Worm (Caenorhabditis elegans): ENCODE measurements around the gene cul-3.

The cul-3 gene

ce11 chrV:155215-155614 lies 22.0 kb upstream of the cul-3 start (continued):
- TF ChIP-seq lin-13 (GFP tag; optimal IDR thresholded peaks at IDR 0.05) (no peak), nhr-77 (tag; optimal IDR thresholded peaks at IDR 0.05) (no peak), lin-15B (tag; optimal IDR thresholded peaks at IDR 0.05) (no peak), dsc-1 (tag; optimal IDR thresholded peaks at IDR 0.05) (peak; percentile 58), nhr-237 (tag; optimal IDR thresholded peaks at IDR 0.05) (no peak), lin-35 (GFP tag; optimal IDR thresholded peaks at IDR 0.05) (peak in 1 of 2 experiments; percentile 40), C34B4.2 (tag; optimal IDR thresholded peaks at IDR 0.05) (no peak), ces-1 (GFP tag; optimal IDR thresholded peaks at IDR 0.05) (no peak), C16A3.4 (tag; optimal IDR thresholded peaks at IDR 0.05) (no peak), ets-5 (GFP tag; IDR thresholded peaks at IDR 0.05) (no peak), lin-14 (GFP tag; optimal IDR thresholded peaks at IDR 0.05) (peak; percentile 73), Y116A8C.19 (tag; optimal IDR thresholded peaks at IDR 0.05; ENCODE audit: borderline replicate concordance) (no peak), lin-39 (tag; optimal IDR thresholded peaks at IDR 0.05) (no peak), nhr-20 (tag; optimal IDR thresholded peaks at IDR 0.05) (peak; percentile 69), pqm-1 (tag; optimal IDR thresholded peaks at IDR 0.05) (no peak), nhr-85 (tag) (peak; percentile 72), hlh-4 (tag; optimal IDR thresholded peaks at IDR 0.05) (no peak), dpl-1 (GFP tag; optimal IDR thresholded peaks at IDR 0.05) (peak in 2 of 3 experiments; percentile 22 to 35), efl-1 (optimal IDR thresholded peaks at IDR 0.05) (peak; percentile 20 to 50), efl-1 (GFP tag; optimal IDR thresholded peaks at IDR 0.05 in 1 of 2) (peak; percentile 26 to 93), fkh-8 (tag; optimal IDR thresholded peaks at IDR 0.05) (no peak), ceh-90 (tag; optimal IDR thresholded peaks at IDR 0.05) (no peak), nhr-71 (tag; optimal IDR thresholded peaks at IDR 0.05) (peak; percentile 62), zag-1 (tag; optimal IDR thresholded peaks at IDR 0.05) (no peak), ceh-63 (GFP tag; optimal IDR thresholded peaks at IDR 0.05) (no peak), nhr-19 (GFP tag; conservative IDR thresholded peaks at IDR 0.05) (peak; percentile 13; the same call in 1 of the 2 replicates), rnt-1 (tag; optimal IDR thresholded peaks at IDR 0.05) (peak; percentile 18), ztf-11 (tag; optimal IDR thresholded peaks at IDR 0.05) (no peak), skn-1 (tag; optimal IDR thresholded peaks at IDR 0.05) (no peak), mab-9 (GFP tag; IDR thresholded peaks at IDR 0.05) (no peak), unc-130 (tag; optimal IDR thresholded peaks at IDR 0.05) (no peak), snu-23 (GFP tag; optimal IDR thresholded peaks at IDR 0.05) (peak; percentile 33), lsy-2 (tag; optimal IDR thresholded peaks at IDR 0.05) (no peak), elt-2 (tag; optimal IDR thresholded peaks at IDR 0.05) (no peak), fos-1 (tag; optimal IDR thresholded peaks at IDR 0.05) (no peak), ceh-8 (GFP tag; optimal IDR thresholded peaks at IDR 0.05) (no peak), egl-13 (tag; optimal IDR thresholded peaks at IDR 0.05) (no peak), ztf-4 (tag; optimal IDR thresholded peaks at IDR 0.05) (no peak), nhr-11 (tag; optimal IDR thresholded peaks at IDR 0.05) (no peak), nhr-90 (tag; optimal IDR thresholded peaks at IDR 0.05; ENCODE audit: poor library complexity) (peak; percentile 33), sox-4 (tag; optimal IDR thresholded peaks at IDR 0.05) (no peak), tbx-2 (tag; optimal IDR thresholded peaks at IDR 0.05) (peak; percentile 31), grh-1 (GFP tag; IDR thresholded peaks at IDR 0.05) (no peak), egl-27 (tag; optimal IDR thresholded peaks at IDR 0.05) (no peak), aha-1 (tag; optimal IDR thresholded peaks at IDR 0.05) (no peak), sup-37 (GFP tag; optimal IDR thresholded peaks at IDR 0.05) (no peak)
